Worm (Caenorhabditis elegans) whole organism, L4 larva: ENCODE results near the gene clec-29.

Experiments
- Y48G9A.11 ChIP-seq: fragments of 200-800 bp; sonication (Bioruptor generic); IDR thresholded peaks from 2 replicates; pipeline ENCODE4 v1.3.6; 2022; ENCODE audit warnings: missing genetic modification reagents, missing genetic modification characterization, missing compliant biosample characterization
- aly-2 ChIP-seq: sonication (generic microtip); optimal IDR thresholded peaks from 2 replicates; lab custom pipeline; 2018; ENCODE audit warnings: missing biosample characterization, missing genetic modification characterization
- daf-12 ChIP-seq: fragments of 150-350 bp; optimal IDR thresholded peaks from 2 replicates; lab custom pipeline; 2014; ENCODE audit warnings: missing biosample characterization, missing genetic modification reagents, missing genetic modification characterization
- daf-19 ChIP-seq: fragments of 200-800 bp; sonication (Bioruptor generic); conservative IDR thresholded peaks from 2 replicates; pipeline ENCODE4 v1.3.6; 2022; ENCODE audit warnings: missing genetic modification characterization, missing compliant biosample characterization
- dve-1 ChIP-seq: sonication (generic microtip); optimal IDR thresholded peaks from 2 replicates; lab custom pipeline; 2017; ENCODE audit warnings: antibody characterized with exemption, mild to moderate bottlenecking, missing genetic modification characterization, missing compliant biosample characterization; ENCODE audit not compliant: insufficient read depth
- egl-27 ChIP-seq: sonication (generic microtip); optimal IDR thresholded peaks from 3 replicates; lab custom pipeline; 2017; ENCODE audit warnings: missing biosample characterization, missing genetic modification reagents, missing genetic modification characterization
- lin-13 ChIP-seq: fragments of 150-350 bp; optimal IDR thresholded peaks from 2 replicates; lab custom pipeline; 2014; ENCODE audit warnings: missing biosample characterization, missing genetic modification reagents, missing genetic modification characterization
- mep-1 ChIP-seq: fragments of 150-350 bp; sonication (generic microtip); optimal IDR thresholded peaks from 3 replicates; lab custom pipeline; 2014; ENCODE audit warnings: missing biosample characterization, missing genetic modification characterization
- nhr-237 ChIP-seq: sonication (generic microtip); optimal IDR thresholded peaks from 2 replicates; lab custom pipeline; 2017; ENCODE audit warnings: missing biosample characterization, missing genetic modification characterization
- nhr-25 ChIP-seq: sonication (generic microtip); optimal IDR thresholded peaks from 2 replicates; lab custom pipeline; 2017; ENCODE audit warnings: missing genetic modification characterization, mild to moderate bottlenecking, missing compliant biosample characterization, antibody characterized with exemption, moderate library complexity, borderline replicate concordance; ENCODE audit not compliant: insufficient read depth
- nhr-6 ChIP-seq: fragments of 150-350 bp; optimal IDR thresholded peaks from 2 replicates; lab custom pipeline; 2014; ENCODE audit warnings: missing biosample characterization, missing genetic modification characterization
- pqm-1 ChIP-seq: sonication (generic microtip); optimal IDR thresholded peaks from 2 replicates; lab custom pipeline; 2017; ENCODE audit warnings: missing biosample characterization, missing genetic modification characterization
- ztf-7 ChIP-seq: fragments of 150-350 bp; optimal IDR thresholded peaks from 2 replicates; lab custom pipeline; 2014; ENCODE audit warnings: missing biosample characterization, missing genetic modification characterization

- TF ChIP-seq pqm-1 (tag; lab: Kevin White, UChicago): no peak
- TF ChIP-seq ztf-7 (tag; lab: Kevin White, UChicago): no peak
- TF ChIP-seq nhr-237 (tag; lab: Kevin White, UChicago): no peak
- no peak for TF ChIP-seq egl-27 (tag; lab: Kevin White, UChicago)
- no peak for TF ChIP-seq dve-1 (tag; lab: Kevin White, UChicago)
- TF ChIP-seq Y48G9A.11: no peak
- no peak for TF ChIP-seq nhr-25 (tag; lab: Kevin White, UChicago)
- TF ChIP-seq daf-19 (GFP tag; lab: Robert Waterston, UW): no peak
- TF ChIP-seq aly-2 (tag; lab: Kevin White, UChicago): no peak
- TF ChIP-seq mep-1 (tag; lab: Kevin White, UChicago): no peak
- TF ChIP-seq nhr-6 (tag; lab: Kevin White, UChicago): no peak
- no peak for TF ChIP-seq daf-12 (tag; lab: Kevin White, UChicago)
- TF ChIP-seq lin-13 (GFP tag; lab: Kevin White, UChicago): no peak
Measured at ce11 chrV:16693732-16694131, 45.3 kb downstream of the clec-29 start, which contains the start of gene srw-42.
